Worm (Caenorhabditis elegans): ENCODE results near the gene F09F7.5.

F09F7.5 gene

DNA sequence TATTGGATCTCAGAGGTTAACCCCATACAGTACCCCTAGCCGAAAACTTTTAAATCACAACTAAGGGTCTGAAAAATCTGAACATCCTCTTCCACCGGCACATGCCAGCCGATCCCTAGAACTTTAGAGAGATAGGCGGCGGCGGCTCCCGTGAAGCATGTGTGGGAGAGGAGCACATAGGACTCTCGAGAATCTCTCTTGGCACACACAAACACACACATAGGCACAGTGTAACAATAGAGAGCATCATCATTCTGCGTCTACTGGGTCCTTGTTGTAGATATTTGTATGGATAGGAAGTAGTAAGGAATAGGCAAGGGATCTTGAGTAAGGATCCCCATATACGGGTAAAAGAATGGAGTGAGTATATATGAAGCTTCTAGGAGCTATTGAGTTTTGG lies 18.9 kb downstream of the F09F7.5 start:
- TF ChIP-seq flt-1 (GFP tag; IDR thresholded peaks at IDR 0.05), result no peak
- no peak for TF ChIP-seq hmbx-1 (tag; optimal IDR thresholded peaks at IDR 0.05)
- TF ChIP-seq B0310.2 (tag; optimal IDR thresholded peaks at IDR 0.05), result no peak
- no peak for TF ChIP-seq ama-1 (optimal IDR thresholded peaks at IDR 0.05)
- no peak for TF ChIP-seq ceh-36 (tag; optimal IDR thresholded peaks at IDR 0.05)
- no peak for TF ChIP-seq aly-1 (tag; optimal IDR thresholded peaks at IDR 0.05)
- no peak for TF ChIP-seq hnd-1 (tag; optimal IDR thresholded peaks at IDR 0.05)
- no peak for TF ChIP-seq tbx-11 (GFP tag; IDR thresholded peaks at IDR 0.05)
- TF ChIP-seq tra-4 (tag; optimal IDR thresholded peaks at IDR 0.05), result no peak
- TF ChIP-seq scrt-1 (GFP tag; IDR thresholded peaks at IDR 0.05), result no peak
- TF ChIP-seq ets-7 (tag; optimal IDR thresholded peaks at IDR 0.05), result no peak
- TF ChIP-seq hmg-4 (GFP tag; optimal IDR thresholded peaks at IDR 0.05), result no peak
- no peak for TF ChIP-seq tbx-37 (GFP tag; conservative IDR thresholded peaks at IDR 0.05)

DNA sequence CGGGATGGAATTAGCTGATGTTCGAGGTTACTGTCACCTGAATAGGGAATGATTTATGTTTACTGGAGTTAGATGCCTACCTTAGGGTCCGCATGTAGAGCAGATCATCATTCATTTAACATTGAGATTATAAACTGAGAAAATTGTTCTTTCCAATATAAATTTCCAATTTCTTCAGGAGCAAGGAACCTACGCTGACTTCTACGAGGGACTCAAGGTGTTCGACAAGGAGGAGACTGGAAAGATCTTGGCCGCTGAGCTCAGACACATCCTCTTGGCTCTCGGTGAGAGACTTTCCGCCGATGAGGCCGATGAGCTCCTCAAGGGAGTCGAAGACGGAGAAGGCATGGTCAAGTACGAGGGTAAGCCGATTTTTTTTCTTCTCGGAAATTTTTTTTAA lies 19.7 kb downstream of the F09F7.5 start:
- TF ChIP-seq aly-1 (tag; optimal IDR thresholded peaks at IDR 0.05) (no peak), hmbx-1 (tag; optimal IDR thresholded peaks at IDR 0.05) (no peak), flt-1 (GFP tag; IDR thresholded peaks at IDR 0.05) (no peak), F13C5.2 (tag; optimal IDR thresholded peaks at IDR 0.05) (no peak), pes-1 (GFP tag; IDR thresholded peaks at IDR 0.05) (no peak), ceh-36 (tag; optimal IDR thresholded peaks at IDR 0.05) (no peak), ets-7 (tag; optimal IDR thresholded peaks at IDR 0.05) (no peak), scrt-1 (GFP tag; IDR thresholded peaks at IDR 0.05) (no peak), hnd-1 (tag; optimal IDR thresholded peaks at IDR 0.05) (no peak), sea-1 (GFP tag; conservative IDR thresholded peaks at IDR 0.05) (no peak), tbx-11 (GFP tag; IDR thresholded peaks at IDR 0.05) (no peak), ceh-13 (GFP tag; optimal IDR thresholded peaks at IDR 0.05) (no peak), hmg-4 (GFP tag; optimal IDR thresholded peaks at IDR 0.05) (no peak), B0310.2 (tag; optimal IDR thresholded peaks at IDR 0.05) (no peak), tra-4 (tag; optimal IDR thresholded peaks at IDR 0.05) (no peak), ama-1 (optimal IDR thresholded peaks at IDR 0.05) (no peak), tbx-37 (GFP tag; conservative IDR thresholded peaks at IDR 0.05) (no peak)

DNA sequence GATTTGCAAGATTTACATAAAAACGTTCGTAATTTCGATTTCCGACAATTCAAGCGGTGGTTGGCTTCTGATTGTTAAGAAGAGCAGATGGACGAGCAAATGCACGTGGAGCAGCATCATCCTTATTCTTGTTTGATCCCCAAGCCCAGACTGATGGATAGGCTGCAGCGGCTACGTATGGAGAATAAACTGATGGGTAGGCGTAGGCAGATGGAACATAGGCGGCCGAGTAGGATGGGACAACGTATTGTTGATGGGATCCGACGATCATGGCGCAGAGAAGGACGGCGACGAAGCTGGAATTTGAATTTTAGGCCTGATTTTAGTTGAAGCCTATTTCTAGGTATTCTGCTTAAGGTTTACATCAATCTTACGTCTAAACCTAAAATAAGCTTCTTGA lies 21.5 kb downstream of the F09F7.5 start:
- TF ChIP-seq ceh-13 (GFP tag; optimal IDR thresholded peaks at IDR 0.05), result no peak
- TF ChIP-seq aly-1 (tag; optimal IDR thresholded peaks at IDR 0.05), result no peak
- no peak for TF ChIP-seq ets-7 (tag; optimal IDR thresholded peaks at IDR 0.05)
- no peak for TF ChIP-seq ceh-36 (tag; optimal IDR thresholded peaks at IDR 0.05)
- no peak for TF ChIP-seq flt-1 (GFP tag; IDR thresholded peaks at IDR 0.05)
- no peak for TF ChIP-seq tra-4 (tag; optimal IDR thresholded peaks at IDR 0.05)
- no peak for TF ChIP-seq hmbx-1 (tag; optimal IDR thresholded peaks at IDR 0.05)
- TF ChIP-seq hmg-4 (GFP tag; optimal IDR thresholded peaks at IDR 0.05), result no peak

ce11 chrIII:5568679-5569078 lies 21.9 kb downstream of the F09F7.5 start, which contains the start of gene nspb-12:
TSS of gene nspb-12 (minus strand) at chrIII:5568779.
- no peak for TF ChIP-seq hmbx-1 (tag; optimal IDR thresholded peaks at IDR 0.05)
- no peak for TF ChIP-seq pes-1 (GFP tag; IDR thresholded peaks at IDR 0.05)
- no peak for TF ChIP-seq ceh-36 (tag; optimal IDR thresholded peaks at IDR 0.05)
- TF ChIP-seq sea-1 (GFP tag; conservative IDR thresholded peaks at IDR 0.05), result no peak
- TF ChIP-seq hnd-1 (tag; optimal IDR thresholded peaks at IDR 0.05), result no peak
- no peak for TF ChIP-seq ama-1 (optimal IDR thresholded peaks at IDR 0.05)

ce11 chrIII:5570814-5571443 lies 24.1 kb downstream of the F09F7.5 start:
- no peak for TF ChIP-seq hmg-4 (GFP tag; optimal IDR thresholded peaks at IDR 0.05)
- TF ChIP-seq F13C5.2 (tag; optimal IDR thresholded peaks at IDR 0.05), result no peak
- TF ChIP-seq hnd-1 (tag; optimal IDR thresholded peaks at IDR 0.05), result no peak
- TF ChIP-seq tbx-11 (GFP tag; IDR thresholded peaks at IDR 0.05), result no peak
- no peak for TF ChIP-seq pes-1 (GFP tag; IDR thresholded peaks at IDR 0.05)
- no peak for TF ChIP-seq aly-1 (tag; optimal IDR thresholded peaks at IDR 0.05)
- no peak for TF ChIP-seq flt-1 (GFP tag; IDR thresholded peaks at IDR 0.05)
- no peak for TF ChIP-seq ceh-36 (tag; optimal IDR thresholded peaks at IDR 0.05)
- TF ChIP-seq tbx-37 (GFP tag; conservative IDR thresholded peaks at IDR 0.05), result no peak
- no peak for TF ChIP-seq ama-1 (optimal IDR thresholded peaks at IDR 0.05)
- TF ChIP-seq scrt-1 (GFP tag; IDR thresholded peaks at IDR 0.05), result no peak
- TF ChIP-seq ets-7 (tag; optimal IDR thresholded peaks at IDR 0.05), result no peak
- no peak for TF ChIP-seq hmbx-1 (tag; optimal IDR thresholded peaks at IDR 0.05)
- TF ChIP-seq B0310.2 (tag; optimal IDR thresholded peaks at IDR 0.05), result no peak
- TF ChIP-seq tra-4 (tag; optimal IDR thresholded peaks at IDR 0.05), result no peak
- no peak for TF ChIP-seq ceh-13 (GFP tag; optimal IDR thresholded peaks at IDR 0.05)
- no peak for TF ChIP-seq sea-1 (GFP tag; conservative IDR thresholded peaks at IDR 0.05)

ce11 chrIII:5572806-5573205 lies 26.0 kb downstream of the F09F7.5 start:
- TF ChIP-seq tra-4 (tag; optimal IDR thresholded peaks at IDR 0.05) (no peak), sea-1 (GFP tag; conservative IDR thresholded peaks at IDR 0.05) (no peak), ceh-36 (tag; optimal IDR thresholded peaks at IDR 0.05) (no peak), tbx-37 (GFP tag; conservative IDR thresholded peaks at IDR 0.05) (no peak), pes-1 (GFP tag; IDR thresholded peaks at IDR 0.05) (no peak), hmbx-1 (tag; optimal IDR thresholded peaks at IDR 0.05) (no peak), flt-1 (GFP tag; IDR thresholded peaks at IDR 0.05) (no peak), ama-1 (optimal IDR thresholded peaks at IDR 0.05) (no peak), hmg-4 (GFP tag; optimal IDR thresholded peaks at IDR 0.05) (no peak), aly-1 (tag; optimal IDR thresholded peaks at IDR 0.05) (no peak), tbx-11 (GFP tag; IDR thresholded peaks at IDR 0.05) (no peak)

- no peak for TF ChIP-seq sea-1 (GFP tag; conservative IDR thresholded peaks at IDR 0.05)
- TF ChIP-seq tbx-11 (GFP tag; IDR thresholded peaks at IDR 0.05), result no peak
- TF ChIP-seq hnd-1 (tag; optimal IDR thresholded peaks at IDR 0.05), result no peak
- TF ChIP-seq flt-1 (GFP tag; IDR thresholded peaks at IDR 0.05), result no peak
Observed at ce11 chrIII:5573694-5574093, 26.9 kb downstream of the F09F7.5 start, which contains the start of gene molo-1. TSS of gene molo-1 (plus strand) at chrIII:5573994.

ce11 chrIII:5581049-5581448 lies 34.3 kb downstream of the F09F7.5 start, which contains the start of gene F56D2.5:
TSS of gene F56D2.5 (minus strand) at chrIII:5581419.
- TF ChIP-seq hmg-4 (GFP tag; optimal IDR thresholded peaks at IDR 0.05) (no peak), ama-1 (optimal IDR thresholded peaks at IDR 0.05) (no peak), tra-4 (tag; optimal IDR thresholded peaks at IDR 0.05) (no peak), scrt-1 (GFP tag; IDR thresholded peaks at IDR 0.05) (no peak), B0310.2 (tag; optimal IDR thresholded peaks at IDR 0.05) (no peak), tbx-11 (GFP tag; IDR thresholded peaks at IDR 0.05) (no peak), hmbx-1 (tag; optimal IDR thresholded peaks at IDR 0.05) (no peak), F13C5.2 (tag; optimal IDR thresholded peaks at IDR 0.05) (no peak)

All from whole organism, early embryonic.